Worm (Caenorhabditis elegans) whole organism, late embryonic: Measurements from ENCODE around the gene ima-1.

Experiments used
- C38D4.7 ChIP-seq: fragments of 200-800 bp; sonication (Bioruptor generic); optimal IDR thresholded peaks from 2 replicates; lab custom pipeline; 2018; ENCODE audit warnings: mild to moderate bottlenecking, missing genetic modification characterization, moderate library complexity, missing compliant biosample characterization
- F13H6.1 ChIP-seq: sonication (generic microtip); optimal IDR thresholded peaks from 2 replicates; lab custom pipeline; 2016; ENCODE audit warnings: missing genetic modification characterization, missing compliant biosample characterization
- K02D7.2 ChIP-seq: sonication (generic microtip); optimal IDR thresholded peaks from 2 replicates; lab custom pipeline; 2017; ENCODE audit warnings: mild to moderate bottlenecking, missing genetic modification characterization, missing compliant biosample characterization
- K09A11.1 ChIP-seq: sonication (generic microtip); optimal IDR thresholded peaks from 2 replicates; lab custom pipeline; 2017; ENCODE audit warnings: antibody characterized with exemption, mild to moderate bottlenecking, missing genetic modification characterization, missing compliant biosample characterization; ENCODE audit not compliant: insufficient read depth
- Y22D7AL.16 ChIP-seq: sonication (generic microtip); optimal IDR thresholded peaks from 2 replicates; lab custom pipeline; 2016; ENCODE audit warnings: missing genetic modification characterization, missing compliant biosample characterization
- ama-1 ChIP-seq: fragments of 150-350 bp; optimal IDR thresholded peaks from 2 replicates; lab custom pipeline; 2014
- ceh-18 ChIP-seq: sonication (generic microtip); optimal IDR thresholded peaks from 2 replicates; lab custom pipeline; 2016; ENCODE audit warnings: missing genetic modification characterization, missing compliant biosample characterization
- ceh-19 ChIP-seq: fragments of 200-800 bp; sonication (Bioruptor generic); optimal IDR thresholded peaks from 2 replicates; lab custom pipeline; 2018; ENCODE audit warnings: mild to moderate bottlenecking, missing genetic modification characterization, missing compliant biosample characterization
- ceh-2 ChIP-seq: sonication (generic microtip); optimal IDR thresholded peaks from 2 replicates; lab custom pipeline; 2016; ENCODE audit warnings: missing genotype, missing genetic modification characterization, missing compliant biosample characterization
- ceh-22 ChIP-seq: sonication (generic microtip); optimal IDR thresholded peaks from 2 replicates; lab custom pipeline; 2017; ENCODE audit warnings: missing biosample characterization, missing genetic modification characterization
- ceh-30 ChIP-seq: fragments of 150-350 bp; optimal IDR thresholded peaks from 2 replicates; lab custom pipeline; 2014; ENCODE audit warnings: missing biosample characterization, missing genetic modification characterization
- ceh-34 ChIP-seq: sonication (generic microtip); optimal IDR thresholded peaks from 2 replicates; lab custom pipeline; 2016; ENCODE audit warnings: mild to moderate bottlenecking, missing genetic modification characterization, missing compliant biosample characterization
- ceh-48 ChIP-seq: sonication (generic microtip); optimal IDR thresholded peaks from 2 replicates; lab custom pipeline; 2016; ENCODE audit warnings: missing genetic modification characterization, inconsistent platforms, missing compliant biosample characterization
- ceh-6 ChIP-seq: fragments of 200-800 bp; sonication (Bioruptor generic); optimal IDR thresholded peaks from 2 replicates; lab custom pipeline; 2018; ENCODE audit warnings: mild to moderate bottlenecking, missing genetic modification characterization, missing compliant biosample characterization
- ceh-9 ChIP-seq: sonication (generic microtip); optimal IDR thresholded peaks from 2 replicates; lab custom pipeline; 2016; ENCODE audit warnings: mild to moderate bottlenecking, missing genetic modification characterization, inconsistent platforms, missing compliant biosample characterization
- che-1 ChIP-seq: sonication (generic microtip); optimal IDR thresholded peaks from 2 replicates; lab custom pipeline; 2016; ENCODE audit warnings: mild to moderate bottlenecking, missing genetic modification characterization, missing compliant biosample characterization
- dve-1 ChIP-seq: sonication (generic microtip); optimal IDR thresholded peaks from 2 replicates; lab custom pipeline; 2017; ENCODE audit warnings: antibody characterized with exemption, mild to moderate bottlenecking, missing genetic modification characterization, missing compliant biosample characterization
- elt-2 ChIP-seq: sonication (generic microtip); optimal IDR thresholded peaks from 2 replicates; lab custom pipeline; 2016; ENCODE audit warnings: missing genetic modification reagents, missing genetic modification characterization, missing compliant biosample characterization
- eyg-1 ChIP-seq: sonication (generic microtip); optimal IDR thresholded peaks from 2 replicates; lab custom pipeline; 2016; ENCODE audit warnings: missing genotype, missing genetic modification characterization, missing compliant biosample characterization
- hlh-13 ChIP-seq: fragments of 200-800 bp; sonication (Bioruptor generic); optimal IDR thresholded peaks from 2 replicates; lab custom pipeline; 2018; ENCODE audit warnings: mild to moderate bottlenecking, missing genetic modification characterization, missing compliant biosample characterization
- hlh-15 ChIP-seq: sonication (generic microtip); optimal IDR thresholded peaks from 2 replicates; lab custom pipeline; 2016; ENCODE audit warnings: missing genetic modification characterization, missing compliant biosample characterization
- hlh-6 ChIP-seq: sonication (generic microtip); optimal IDR thresholded peaks from 2 replicates; lab custom pipeline; 2016; ENCODE audit warnings: missing genotype, missing genetic modification characterization, missing compliant biosample characterization
- hlh-8 ChIP-seq: sonication (generic microtip); optimal IDR thresholded peaks from 2 replicates; lab custom pipeline; 2016; ENCODE audit warnings: missing genotype, missing genetic modification characterization, missing compliant biosample characterization
- lim-6 ChIP-seq: sonication (generic microtip); optimal IDR thresholded peaks from 2 replicates; lab custom pipeline; 2016; ENCODE audit warnings: missing genetic modification characterization, missing compliant biosample characterization
- nhr-11 ChIP-seq: fragments of 150-350 bp; optimal IDR thresholded peaks from 2 replicates; lab custom pipeline; 2014; ENCODE audit warnings: missing biosample characterization, missing genetic modification characterization
- nhr-232 ChIP-seq: sonication (generic microtip); optimal IDR thresholded peaks from 2 replicates; lab custom pipeline; 2016; ENCODE audit warnings: missing genetic modification characterization, missing compliant biosample characterization
- pag-3 ChIP-seq: sonication (generic microtip); optimal IDR thresholded peaks from 2 replicates; lab custom pipeline; 2016; ENCODE audit warnings: missing compliant biosample characterization, missing genetic modification characterization, borderline replicate concordance
- pat-9 ChIP-seq: fragments of 200-800 bp; sonication (Bioruptor generic); optimal IDR thresholded peaks from 2 replicates; lab custom pipeline; 2018; ENCODE audit warnings: mild to moderate bottlenecking, missing genetic modification characterization, moderate library complexity, missing compliant biosample characterization
- pha-2 ChIP-seq: sonication (generic microtip); optimal IDR thresholded peaks from 2 replicates; lab custom pipeline; 2017; ENCODE audit warnings: mild to moderate bottlenecking, missing genetic modification characterization, missing compliant biosample characterization
- pqm-1 ChIP-seq: sonication (generic microtip); optimal IDR thresholded peaks from 2 replicates; lab custom pipeline; 2016; ENCODE audit warnings: missing genetic modification characterization, missing compliant biosample characterization
- pros-1 ChIP-seq: fragments of 150-350 bp; optimal IDR thresholded peaks from 2 replicates; lab custom pipeline; 2014; ENCODE audit warnings: missing biosample characterization, missing genetic modification reagents, missing genetic modification characterization
- sdc-2 ChIP-seq: sonication (generic microtip); optimal IDR thresholded peaks from 2 replicates; lab custom pipeline; 2016; ENCODE audit warnings: missing genotype, missing genetic modification characterization, missing compliant biosample characterization
- sox-4 ChIP-seq: sonication (generic microtip); optimal IDR thresholded peaks from 2 replicates; lab custom pipeline; 2017; ENCODE audit warnings: mild to moderate bottlenecking, missing genetic modification characterization, inconsistent platforms, missing compliant biosample characterization
- tbx-2 ChIP-seq: sonication (generic microtip); optimal IDR thresholded peaks from 2 replicates; lab custom pipeline; 2016; ENCODE audit warnings: missing genetic modification characterization, missing compliant biosample characterization
- tbx-7 ChIP-seq: sonication (generic microtip); optimal IDR thresholded peaks from 2 replicates; lab custom pipeline; 2016; ENCODE audit warnings: missing genotype, missing genetic modification characterization, missing compliant biosample characterization
- unc-3 ChIP-seq, 2 experiments: fragments of 200-800 bp in 1 of 2; sonication (Bioruptor generic) in 1 of 2; sonication (generic microtip) in 1 of 2; conservative IDR thresholded peaks in 1 of 2; optimal IDR thresholded peaks in 1 of 2; 2 replicates each; pipeline versions ENCODE4 v1.3.6 to Lab custom; 2016 to 2022; ENCODE audit warnings: missing compliant biosample characterization in 2 of 2, missing genetic modification characterization in 2 of 2, missing genetic modification reagents in 1 of 2
- unc-86 ChIP-seq: sonication (generic microtip); optimal IDR thresholded peaks from 2 replicates; lab custom pipeline; 2016; ENCODE audit warnings: missing genetic modification characterization, missing compliant biosample characterization
- ztf-16 ChIP-seq: sonication (generic microtip); optimal IDR thresholded peaks from 2 replicates; lab custom pipeline; 2017; ENCODE audit warnings: missing genetic modification characterization, missing compliant biosample characterization

ima-1 gene

DNA sequence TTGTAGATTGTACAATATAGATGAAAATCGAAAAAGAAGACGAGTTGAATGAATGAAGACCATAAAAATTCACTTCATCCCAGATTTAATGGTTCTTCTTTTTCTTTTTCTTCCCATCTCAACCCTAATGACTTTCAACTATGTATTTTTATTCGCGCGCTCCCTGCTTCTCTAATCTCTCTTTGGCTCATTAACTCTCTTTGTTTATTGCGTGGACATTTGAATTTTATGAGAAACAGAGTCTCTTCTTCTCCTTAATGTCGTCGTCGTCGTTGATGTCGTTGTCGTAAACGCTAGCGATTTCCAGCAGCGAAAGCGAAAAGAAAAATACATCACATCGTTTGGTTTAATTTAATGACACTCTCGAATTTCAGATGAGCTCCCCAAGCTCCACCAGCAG, 24.9 kb upstream of the ima-1 start:
- TF ChIP-seq che-1 (tag; lab: Kevin White, UChicago) (no peak), pat-9 (no peak), unc-86 (tag; lab: Kevin White, UChicago) (no peak), ceh-6 (GFP tag; lab: Kevin White, UChicago) (no peak), sox-4 (tag; lab: Kevin White, UChicago) (no peak), C38D4.7 (GFP tag; lab: Kevin White, UChicago) (no peak), ama-1 (lab: Kevin White, UChicago) (no peak), eyg-1 (no peak), ceh-2 (tag; lab: Kevin White, UChicago) (no peak), sdc-2 (no peak), ceh-48 (no peak)

DNA sequence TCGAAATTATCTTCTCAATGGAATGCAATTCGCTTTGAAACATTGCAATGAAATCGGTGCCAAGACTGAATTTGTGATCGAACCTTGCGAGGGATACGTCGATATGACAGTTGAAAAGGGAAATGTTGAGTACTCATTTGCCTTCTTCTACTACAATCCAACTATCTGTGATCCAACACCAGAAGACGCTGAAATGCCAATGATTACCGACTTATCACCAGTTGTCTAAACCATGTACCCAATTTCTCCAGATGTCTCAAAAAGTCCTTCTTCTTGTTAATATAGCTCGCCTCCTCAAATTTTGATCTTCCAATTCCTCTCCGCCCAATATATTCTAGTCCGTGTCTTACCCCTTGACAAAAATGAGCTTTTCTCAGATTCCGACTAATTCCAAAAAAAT, 23.3 kb upstream of the ima-1 start:
- TF ChIP-seq lim-6 (no peak), pros-1 (tag; lab: Kevin White, UChicago) (no peak), ceh-19 (no peak), nhr-11 (tag; lab: Kevin White, UChicago) (no peak), ceh-18 (tag; lab: Kevin White, UChicago) (no peak), ceh-6 (GFP tag; lab: Kevin White, UChicago) (no peak), hlh-6 (tag; lab: Kevin White, UChicago) (no peak), dve-1 (tag; lab: Kevin White, UChicago) (no peak), K09A11.1 (tag; lab: Kevin White, UChicago) (no peak), K02D7.2 (no peak), ceh-22 (no peak), pat-9 (no peak), pqm-1 (tag; lab: Kevin White, UChicago) (no peak), hlh-8 (tag; lab: Kevin White, UChicago) (no peak), F13H6.1 (tag; lab: Kevin White, UChicago) (no peak), ceh-34 (tag; lab: Kevin White, UChicago) (no peak), Y22D7AL.16 (no peak), unc-3 (GFP tag; conservative IDR thresholded peaks at IDR 0.05; lab: Robert Waterston, UW) (no peak), unc-3 (tag; optimal IDR thresholded peaks at IDR 0.05; lab: Kevin White, UChicago) (no peak)
- TF ChIP-seq, all 69 proteins: peak for 0

DNA sequence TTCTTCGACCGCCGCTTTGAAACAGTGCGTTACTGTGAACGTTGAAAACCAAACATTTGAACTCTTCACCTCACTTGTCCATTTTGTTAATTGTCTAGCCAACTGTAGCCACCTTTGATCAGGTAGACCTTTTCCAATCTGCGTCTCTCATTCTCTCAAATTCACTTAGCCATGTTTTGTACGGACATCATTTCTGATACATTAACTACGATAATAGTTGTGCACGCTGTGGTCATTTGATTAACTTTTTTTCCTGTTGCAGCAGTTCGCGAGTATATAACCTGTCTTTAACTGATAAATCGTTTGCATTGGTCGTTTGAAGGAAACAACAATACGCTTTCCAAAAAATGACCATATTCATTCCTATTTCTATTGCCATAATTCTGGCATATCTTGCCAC, 22.1 kb upstream of the ima-1 start, which contains the start of gene cyp-29A2:
TSS of gene cyp-29A2 (plus strand) at position 190 of the 400 bp plus-strand sequence.
- TF ChIP-seq hlh-6 (tag; lab: Kevin White, UChicago) (no peak), hlh-15 (tag; lab: Kevin White, UChicago) (no peak), pros-1 (tag; lab: Kevin White, UChicago) (no peak), pha-2 (tag; lab: Kevin White, UChicago) (no peak), lim-6 (no peak), pat-9 (no peak), ceh-30 (tag; lab: Kevin White, UChicago) (no peak), ceh-9 (tag; lab: Kevin White, UChicago) (no peak), ztf-16 (no peak), elt-2 (tag; lab: Kevin White, UChicago) (no peak), tbx-2 (tag; lab: Kevin White, UChicago) (no peak), hlh-13 (no peak), eyg-1 (no peak), che-1 (tag; lab: Kevin White, UChicago) (no peak), tbx-7 (tag; lab: Kevin White, UChicago) (no peak), sdc-2 (no peak), nhr-232 (tag; lab: Kevin White, UChicago) (no peak), hlh-8 (tag; lab: Kevin White, UChicago) (no peak), pag-3 (tag; lab: Kevin White, UChicago) (no peak)
